Worm (Caenorhabditis elegans) whole organism, young adult: ENCODE data around the gene Y46B2A.4.
"Not testable (repeated sequence)": the region's sequence is repeated elsewhere in the genome, so short reads cannot be mapped to it uniquely, and the experiment has no call there.

ENCODE experiments used
- hrde-1 ChIP-seq: sonication (generic microtip); optimal IDR thresholded peaks from 2 replicates; lab custom pipeline; 2016; ENCODE audit warnings: missing genetic modification characterization, mild to moderate bottlenecking, missing compliant biosample characterization, moderate library complexity, missing genotype, missing genetic modification reagents, borderline replicate concordance
- nfya-2 ChIP-seq: fragments of 200-800 bp; sonication (Bioruptor generic); IDR thresholded peaks from 2 replicates; pipeline ENCODE4 v1.3.6; 2022; ENCODE audit warnings: missing genetic modification reagents, missing genetic modification characterization, missing compliant biosample characterization

DNA sequence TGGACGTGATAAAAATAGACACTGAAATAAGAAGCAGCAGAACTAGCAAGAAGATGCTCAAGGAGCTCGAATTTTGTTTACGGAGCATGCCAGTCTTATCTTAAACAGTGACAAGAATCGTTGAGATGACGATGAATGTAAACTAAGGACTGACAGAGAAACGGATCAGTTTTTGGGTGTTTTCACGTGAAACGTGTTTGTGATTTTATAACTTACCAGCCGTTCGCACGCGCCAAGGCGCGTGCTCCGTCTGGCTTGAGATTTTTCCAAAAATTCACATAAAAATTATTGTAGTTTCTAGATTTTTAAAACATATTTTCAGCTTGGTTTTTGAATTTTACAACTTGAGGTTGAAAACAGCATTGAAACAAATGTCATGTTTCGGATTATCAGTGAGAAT lies 11.1 kb upstream of the Y46B2A.4 start, which contains the start of gene F28A10.5:
- not testable (repeated sequence) for TF ChIP-seq nfya-2 (GFP tag; lab: Robert Waterston, UW); hrde-1 (tag; lab: Kevin White, UChicago)
